Worm (Caenorhabditis elegans): ENCODE results near the gene T01B7.5.
A peak's percentile ranks its signal among the peaks of the same experiment; 100 is the strongest.

The T01B7.5 gene

DNA sequence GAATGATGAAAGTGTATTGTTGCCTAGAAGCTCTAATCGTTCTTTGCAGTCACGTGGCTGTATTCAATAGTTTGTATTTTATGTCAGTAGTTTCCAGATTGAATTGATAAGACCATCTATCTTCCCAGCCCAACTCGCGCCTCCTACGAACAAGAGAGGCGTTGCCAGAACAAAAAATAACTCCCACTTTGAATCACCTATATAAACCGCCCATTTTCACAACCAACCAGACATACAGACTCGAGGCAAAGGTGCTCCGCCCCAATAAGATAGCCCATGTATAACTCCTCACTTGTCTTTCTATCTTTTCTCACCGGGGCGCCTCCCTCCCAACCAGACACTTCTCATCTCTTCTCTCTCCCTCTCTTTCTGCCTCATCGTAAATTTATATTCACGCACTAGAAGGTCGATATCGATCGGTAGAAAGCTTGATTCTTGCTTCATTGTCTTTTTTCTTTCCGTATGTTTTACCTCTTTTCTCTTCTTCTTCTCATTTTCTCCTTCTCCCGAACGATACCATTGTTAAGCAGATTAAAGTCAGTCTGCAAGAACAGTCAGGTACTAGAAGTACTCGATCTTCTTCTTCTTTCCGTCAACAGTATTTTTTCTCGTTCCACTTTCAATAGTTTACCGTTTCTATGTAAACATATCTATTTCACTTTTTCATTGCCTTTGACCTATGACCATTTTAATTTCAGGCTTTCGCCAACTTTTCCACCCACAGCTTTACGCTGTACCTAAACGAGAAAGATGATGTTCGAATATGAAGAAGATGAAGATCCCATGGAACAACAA is 26.9 kb downstream of the T01B7.5 start, which contains the start of gene mak-1 (continued):
- TF ChIP-seq nhr-11 (tag; optimal IDR thresholded peaks at IDR 0.05) (peak; percentile 23), ama-1 (optimal IDR thresholded peaks at IDR 0.05) (peak; percentile 94), spr-1 (tag; optimal IDR thresholded peaks at IDR 0.05) (no peak), zip-11 (GFP tag; IDR thresholded peaks at IDR 0.05) (no peak), nhr-41 (GFP tag; IDR thresholded peaks at IDR 0.05) (no peak), ceh-62 (tag; optimal IDR thresholded peaks at IDR 0.05) (no peak), F10B5.3 (tag; optimal IDR thresholded peaks at IDR 0.05) (no peak), lin-38 (GFP tag; IDR thresholded peaks at IDR 0.05) (0 out of 2 replicates have a peak, but pooled peaks have one; percentile 21), cey-2 (tag; optimal IDR thresholded peaks at IDR 0.05; ENCODE audit: borderline replicate concordance, insufficient read depth) (no peak), daf-19 (GFP tag; conservative IDR thresholded peaks at IDR 0.05) (no peak), lir-3 (tag; optimal IDR thresholded peaks at IDR 0.05) (no peak), Y48G9A.11 (GFP tag; IDR thresholded peaks at IDR 0.05) (peak; percentile 30; the same call in 1 of the 2 replicates), zfp-3 (GFP tag; conservative IDR thresholded peaks at IDR 0.05) (no peak), mdl-1 (tag; optimal IDR thresholded peaks at IDR 0.05) (peak; percentile 27 to 88), fkh-10 (GFP tag; optimal IDR thresholded peaks at IDR 0.05) (no peak), hif-1 (tag; optimal IDR thresholded peaks at IDR 0.05) (peak in 1 of 2 experiments; percentile 45), nhr-10 (tag; optimal IDR thresholded peaks at IDR 0.05) (peak; percentile 77), ctbp-1 (GFP tag; IDR thresholded peaks at IDR 0.05) (no peak), nhr-237 (tag; optimal IDR thresholded peaks at IDR 0.05) (no peak), T20F7.1 (GFP tag; optimal IDR thresholded peaks at IDR 0.05) (no peak), spr-3 (GFP tag; optimal IDR thresholded peaks at IDR 0.05) (no peak), rbr-2 (tag; optimal IDR thresholded peaks at IDR 0.05) (no peak), hlh-30 (tag; optimal IDR thresholded peaks at IDR 0.05; ENCODE audit: insufficient read depth) (peak; percentile 48), ceh-28 (tag; optimal IDR thresholded peaks at IDR 0.05) (peak; percentile 8), Y75B8A.6 (GFP tag; IDR thresholded peaks at IDR 0.05) (no peak), jun-1 (tag; optimal IDR thresholded peaks at IDR 0.05) (no peak), egl-43 (GFP tag; IDR thresholded peaks at IDR 0.05) (no peak), aha-1 (tag) (peak; percentile 96), set-16 (GFP tag; IDR thresholded peaks at IDR 0.05) (no peak; the same call in 1 of the 2 replicates), attf-4 (tag; optimal IDR thresholded peaks at IDR 0.05) (no peak), ZK337.2 (GFP tag; IDR thresholded peaks at IDR 0.05) (no peak), tra-1 (GFP tag; IDR thresholded peaks at IDR 0.05) (0 out of 2 replicates have a peak, but pooled peaks have one; percentile 21)

DNA sequence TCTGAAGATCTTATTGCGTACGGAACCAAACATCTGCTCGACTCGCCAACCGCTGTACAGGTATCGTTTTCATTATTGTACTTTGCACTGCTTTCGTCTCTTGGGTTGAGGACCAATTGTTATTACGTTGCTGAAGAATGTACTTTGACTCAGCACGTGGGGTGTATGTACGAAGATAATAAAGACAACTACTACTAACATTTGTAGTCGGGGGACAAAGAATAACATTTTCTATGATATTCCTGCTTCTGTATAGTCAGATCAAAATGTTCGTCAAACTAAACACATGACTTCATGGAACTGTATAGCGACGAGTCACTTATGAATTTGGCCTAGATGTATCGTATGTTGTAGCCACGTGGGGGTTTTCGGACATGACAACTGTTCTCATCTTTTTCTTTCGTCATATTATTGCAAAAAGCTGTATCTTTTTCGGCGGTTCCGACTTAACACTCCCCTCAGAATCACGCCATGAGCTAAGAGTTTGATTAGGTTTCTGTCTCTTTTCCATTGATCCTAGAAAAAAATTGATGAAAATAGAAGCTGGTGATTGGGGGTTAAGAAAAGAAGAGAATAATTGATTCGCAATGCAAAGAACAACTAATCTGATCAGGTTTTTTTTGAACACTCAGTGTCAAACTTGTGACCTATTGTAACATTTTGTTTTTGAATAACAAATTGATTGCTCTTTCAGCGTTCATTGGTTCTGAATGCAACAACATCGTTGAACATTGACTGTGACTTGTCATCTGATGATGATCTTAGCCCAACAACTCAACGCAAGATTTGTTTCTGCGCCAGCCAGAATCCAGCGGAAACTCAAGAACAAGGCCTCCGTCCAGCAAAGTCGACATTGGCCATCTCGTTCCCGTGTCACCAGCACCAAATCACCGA is 28.2 kb downstream of the T01B7.5 start:
- TF ChIP-seq zfp-3 (GFP tag; conservative IDR thresholded peaks at IDR 0.05) (peak; percentile 67), nhr-77 (tag; optimal IDR thresholded peaks at IDR 0.05) (peak; percentile 14), vab-7 (GFP tag; IDR thresholded peaks at IDR 0.05) (no peak; the same call in 1 of the 2 replicates), lin-15B (tag; optimal IDR thresholded peaks at IDR 0.05) (no peak), lin-29 (GFP tag; IDR thresholded peaks at IDR 0.05) (no peak), unc-62 (GFP tag; optimal IDR thresholded peaks at IDR 0.05 in 1 of 2) (peak in 1 of 2 experiments; percentile 76), unc-62 (tag; optimal IDR thresholded peaks at IDR 0.05) (no peak), ceh-32 (tag; optimal IDR thresholded peaks at IDR 0.05; ENCODE audit: poor library complexity) (no peak), F44E2.7 (GFP tag; IDR thresholded peaks at IDR 0.05) (no peak), nhr-25 (tag; optimal IDR thresholded peaks at IDR 0.05; ENCODE audit: borderline replicate concordance, insufficient read depth) (peak; percentile 38), mdt-29 (GFP tag; IDR thresholded peaks at IDR 0.05) (no peak; the same call in 1 of the 2 replicates), D1046.2 (GFP tag; IDR thresholded peaks at IDR 0.05) (peak; percentile 77), T20F7.1 (GFP tag; optimal IDR thresholded peaks at IDR 0.05) (peak; percentile 4), sdz-12 (GFP tag; optimal IDR thresholded peaks at IDR 0.05) (no peak), skn-1 (tag; optimal IDR thresholded peaks at IDR 0.05) (no peak), Y105C5A.15 (GFP tag; IDR thresholded peaks at IDR 0.05) (no peak), dmd-8 (GFP tag; IDR thresholded peaks at IDR 0.05) (no peak), ceh-62 (tag; optimal IDR thresholded peaks at IDR 0.05) (no peak), ces-1 (GFP tag; optimal IDR thresholded peaks at IDR 0.05) (no peak)
